Worm (Caenorhabditis elegans): ENCODE data around the gene rpl-6.
A peak's percentile ranks its signal among the peaks of the same experiment; 100 is the strongest.

Gene rpl-6

DNA sequence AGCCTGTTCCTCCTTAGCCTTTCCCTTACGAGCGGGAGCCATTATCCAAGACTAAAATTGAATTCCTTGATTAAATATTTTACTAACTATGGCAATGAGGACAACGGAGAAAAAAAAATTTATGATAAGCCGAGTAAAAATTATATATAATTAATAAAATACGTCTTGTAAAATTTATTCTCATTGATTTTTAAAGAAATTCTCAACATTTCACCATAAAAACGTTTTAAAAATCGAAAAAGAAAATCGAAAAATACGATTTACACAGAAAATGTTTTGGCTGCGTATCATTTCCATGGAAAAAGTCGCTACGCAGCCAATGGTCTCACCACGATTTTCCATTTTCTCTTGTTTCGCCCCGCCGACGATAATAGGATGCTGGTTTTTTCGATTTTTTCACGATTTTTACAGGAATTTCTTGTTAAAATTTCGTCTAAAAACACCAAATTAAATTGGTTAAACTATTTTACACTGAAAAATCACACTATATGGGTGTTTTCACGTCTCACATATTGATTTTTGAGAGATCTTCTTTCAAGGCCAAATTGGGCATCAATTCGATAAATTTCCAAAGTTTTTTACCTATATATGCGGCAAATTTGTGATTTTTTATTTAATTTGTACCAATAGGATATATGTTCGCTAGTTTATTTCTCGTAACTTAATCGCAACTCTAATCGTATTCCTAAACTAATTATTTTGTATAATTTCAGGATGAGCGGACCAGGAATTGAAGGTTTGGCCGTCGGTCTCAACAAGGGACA is 28.5 kb upstream of the rpl-6 start, which contains the start of the genes rps-14 and rpl-36 (continued):
- TF ChIP-seq hlh-4 (tag; optimal IDR thresholded peaks at IDR 0.05) (no peak), nhr-11 (tag; optimal IDR thresholded peaks at IDR 0.05) (peak; percentile 30), mep-1 (tag; optimal IDR thresholded peaks at IDR 0.05) (peak; percentile 96), nhr-85 (tag) (peak; percentile 94), unc-130 (tag; optimal IDR thresholded peaks at IDR 0.05) (peak; percentile 96), ceh-8 (GFP tag; optimal IDR thresholded peaks at IDR 0.05) (peak; percentile 67), grh-1 (GFP tag; IDR thresholded peaks at IDR 0.05) (peak; percentile 70), jun-1 (tag; optimal IDR thresholded peaks at IDR 0.05) (peak; percentile 86), ceh-63 (GFP tag; optimal IDR thresholded peaks at IDR 0.05) (no peak), lin-15B (tag; optimal IDR thresholded peaks at IDR 0.05) (peak; percentile 90), ztf-11 (tag; optimal IDR thresholded peaks at IDR 0.05) (peak in 1 of 2 experiments; percentile 75), fkh-8 (tag; optimal IDR thresholded peaks at IDR 0.05) (peak; percentile 88), hpl-2 (GFP tag; optimal IDR thresholded peaks at IDR 0.05) (peak; percentile 78), ceh-82 (tag; optimal IDR thresholded peaks at IDR 0.05) (peak; percentile 88 to 90 (median 89)), C04F5.9 (tag; optimal IDR thresholded peaks at IDR 0.05) (peak; percentile 78), pqm-1 (tag; optimal IDR thresholded peaks at IDR 0.05) (no peak), elt-3 (tag; optimal IDR thresholded peaks at IDR 0.05) (peak in 3 of 6 experiments; percentile 76 to 94 (median 88)), tbx-2 (tag; optimal IDR thresholded peaks at IDR 0.05) (peak; percentile 87), nhr-237 (tag; optimal IDR thresholded peaks at IDR 0.05) (peak; percentile 74), pag-3 (tag; optimal IDR thresholded peaks at IDR 0.05; ENCODE audit: borderline replicate concordance, insufficient read depth) (no peak), blmp-1 (tag; optimal IDR thresholded peaks at IDR 0.05) (peak; percentile 93), vab-15 (tag; optimal IDR thresholded peaks at IDR 0.05) (peak; percentile 5), nhr-76 (tag; optimal IDR thresholded peaks at IDR 0.05) (no peak), isw-1 (GFP tag; IDR thresholded peaks at IDR 0.05) (peak; percentile 94), aha-1 (tag; optimal IDR thresholded peaks at IDR 0.05) (peak; percentile 77), lin-14 (GFP tag; optimal IDR thresholded peaks at IDR 0.05) (peak; percentile 92), dsc-1 (tag; optimal IDR thresholded peaks at IDR 0.05) (peak; percentile 89), lin-35 (GFP tag; optimal IDR thresholded peaks at IDR 0.05) (peak; percentile 88 to 93), Y116A8C.19 (tag; optimal IDR thresholded peaks at IDR 0.05; ENCODE audit: borderline replicate concordance) (no peak), sup-37 (GFP tag; optimal IDR thresholded peaks at IDR 0.05) (no peak), fos-1 (tag; optimal IDR thresholded peaks at IDR 0.05) (peak; percentile 84), xbp-1 (tag; optimal IDR thresholded peaks at IDR 0.05) (peak; percentile 94), snu-23 (GFP tag; optimal IDR thresholded peaks at IDR 0.05) (peak; percentile 95), egl-27 (tag; optimal IDR thresholded peaks at IDR 0.05) (peak in 1 of 2 experiments; percentile 59), irx-1 (tag; optimal IDR thresholded peaks at IDR 0.05) (peak; percentile 83), elt-2 (tag; optimal IDR thresholded peaks at IDR 0.05) (peak; percentile 44), pax-3 (tag; optimal IDR thresholded peaks at IDR 0.05) (peak; percentile 72), sox-4 (tag; optimal IDR thresholded peaks at IDR 0.05) (peak; percentile 59), mef-2 (tag; optimal IDR thresholded peaks at IDR 0.05) (peak; percentile 27), alr-1 (tag; optimal IDR thresholded peaks at IDR 0.05; ENCODE audit: borderline replicate concordance) (no peak), skn-1 (tag; optimal IDR thresholded peaks at IDR 0.05) (peak; percentile 94), zag-1 (tag; optimal IDR thresholded peaks at IDR 0.05) (peak; percentile 51), nhr-19 (GFP tag; conservative IDR thresholded peaks at IDR 0.05) (peak; percentile 92), fkh-4 (tag; optimal IDR thresholded peaks at IDR 0.05; ENCODE audit: borderline replicate concordance) (peak; percentile 40), ceh-90 (tag; optimal IDR thresholded peaks at IDR 0.05) (peak; percentile 34), snpc-4 (tag; optimal IDR thresholded peaks at IDR 0.05) (peak; percentile 82), efl-1 (optimal IDR thresholded peaks at IDR 0.05) (peak; percentile 90 to 92), efl-1 (GFP tag; optimal IDR thresholded peaks at IDR 0.05 in 1 of 2) (peak; percentile 82 to 97), nhr-84 (tag; optimal IDR thresholded peaks at IDR 0.05) (no peak), unc-30 (tag; optimal IDR thresholded peaks at IDR 0.05) (no peak), lir-3 (tag; optimal IDR thresholded peaks at IDR 0.05; ENCODE audit: poor library complexity) (peak; percentile 77)

Measured in whole organism, L1 larva.